Worm (Caenorhabditis elegans) whole organism, young adult: ENCODE data around the gene ssu-1.
A peak's percentile ranks its signal among the peaks of the same experiment; 100 is the strongest.

ENCODE experiments used
- F22D6.2 ChIP-seq: sonication (generic microtip); optimal IDR thresholded peaks from 2 replicates; lab custom pipeline; 2016; ENCODE audit warnings: mild to moderate bottlenecking, missing genetic modification characterization, missing compliant biosample characterization
- F33H1.4 ChIP-seq: fragments of 200-800 bp; sonication (Bioruptor generic); IDR thresholded peaks from 2 replicates; pipeline ENCODE4 v1.3.6; 2022; ENCODE audit warnings: missing genetic modification reagents, missing genetic modification characterization, missing compliant biosample characterization
- F52B5.7 ChIP-seq: sonication (generic microtip); optimal IDR thresholded peaks from 2 replicates; lab custom pipeline; 2016; ENCODE audit warnings: mild to moderate bottlenecking, missing genetic modification characterization, missing compliant biosample characterization
- F57A8.1 ChIP-seq: fragments of 200-800 bp; sonication (Bioruptor generic); optimal IDR thresholded peaks from 2 replicates; lab custom pipeline; 2018; ENCODE audit warnings: mild to moderate bottlenecking, missing genetic modification characterization, moderate library complexity, missing compliant biosample characterization
- K12H6.12 ChIP-seq: fragments of 200-800 bp; sonication (Bioruptor generic); optimal IDR thresholded peaks from 2 replicates; lab custom pipeline; 2018; ENCODE audit warnings: mild to moderate bottlenecking, missing genetic modification characterization, missing compliant biosample characterization
- Y95B8A.8 ChIP-seq: fragments of 200-800 bp; sonication (Bioruptor generic); IDR thresholded peaks from 2 replicates; pipeline ENCODE4 v1.3.6; 2022; ENCODE audit warnings: missing genetic modification reagents, missing genetic modification characterization, missing compliant biosample characterization
- aptf-2 ChIP-seq: fragments of 200-800 bp; sonication (Bioruptor generic); conservative IDR thresholded peaks from 2 replicates; pipeline ENCODE4 v1.3.6; 2022; ENCODE audit warnings: missing genetic modification reagents, missing genetic modification characterization, missing compliant biosample characterization
- aptf-3 ChIP-seq: fragments of 200-800 bp; sonication (Bioruptor generic); IDR thresholded peaks from 2 replicates; pipeline ENCODE4 v1.3.6; 2022; ENCODE audit warnings: missing genetic modification characterization, missing compliant biosample characterization
- attf-5 ChIP-seq: fragments of 200-800 bp; sonication (Bioruptor generic); optimal IDR thresholded peaks from 2 replicates; lab custom pipeline; 2018; ENCODE audit warnings: mild to moderate bottlenecking, missing genetic modification characterization, missing compliant biosample characterization
- attf-6 ChIP-seq: fragments of 200-800 bp; sonication (Bioruptor generic); IDR thresholded peaks from 2 replicates; pipeline ENCODE4 v1.3.6; 2022; ENCODE audit warnings: missing genetic modification reagents, missing genetic modification characterization, missing compliant biosample characterization
- ceh-27 ChIP-seq: fragments of 200-800 bp; sonication (Bioruptor generic); optimal IDR thresholded peaks from 2 replicates; lab custom pipeline; 2018; ENCODE audit warnings: mild to moderate bottlenecking, missing genetic modification characterization, moderate library complexity, missing compliant biosample characterization
- die-1 ChIP-seq: sonication (generic microtip); optimal IDR thresholded peaks from 2 replicates; lab custom pipeline; 2016; ENCODE audit warnings: missing genotype, mild to moderate bottlenecking, missing genetic modification characterization, missing compliant biosample characterization
- dpff-1 ChIP-seq: sonication (generic microtip); optimal IDR thresholded peaks from 2 replicates; lab custom pipeline; 2017; ENCODE audit warnings: mild to moderate bottlenecking, missing genetic modification characterization, missing compliant biosample characterization
- egl-44 ChIP-seq: fragments of 200-800 bp; sonication (Bioruptor generic); IDR thresholded peaks from 2 replicates; pipeline ENCODE4 v1.3.6; 2022; ENCODE audit warnings: missing genetic modification reagents, missing genetic modification characterization, missing compliant biosample characterization
- fkh-3 ChIP-seq: sonication (generic microtip); optimal IDR thresholded peaks from 2 replicates; lab custom pipeline; 2016; ENCODE audit warnings: mild to moderate bottlenecking, missing genetic modification characterization, missing compliant biosample characterization
- hlh-12 ChIP-seq: sonication (generic microtip); optimal IDR thresholded peaks from 2 replicates; lab custom pipeline; 2016; ENCODE audit warnings: missing genetic modification characterization, missing compliant biosample characterization
- hmg-1.2 ChIP-seq: fragments of 200-800 bp; sonication (Bioruptor generic); IDR thresholded peaks from 2 replicates; pipeline ENCODE4 v1.3.6; 2022; ENCODE audit warnings: missing genetic modification reagents, missing genetic modification characterization, missing compliant biosample characterization
- hmg-20 ChIP-seq: fragments of 200-800 bp; sonication (Bioruptor generic); IDR thresholded peaks from 2 replicates; pipeline ENCODE4 v1.3.6; 2022; ENCODE audit warnings: missing genetic modification reagents, missing genetic modification characterization, missing compliant biosample characterization
- lag-1 ChIP-seq: fragments of 200-800 bp; sonication (Bioruptor generic); IDR thresholded peaks from 2 replicates; pipeline ENCODE4 v1.3.6; 2022; ENCODE audit warnings: missing genetic modification reagents, missing genetic modification characterization, missing compliant biosample characterization
- let-526 ChIP-seq: fragments of 200-800 bp; sonication (Bioruptor generic); IDR thresholded peaks from 2 replicates; pipeline ENCODE4 v1.3.6; 2022; ENCODE audit warnings: missing genetic modification reagents, missing genetic modification characterization, missing compliant biosample characterization
- lir-1 ChIP-seq: fragments of 200-800 bp; sonication (Bioruptor generic); conservative IDR thresholded peaks from 2 replicates; pipeline ENCODE4 v1.3.6; 2022; ENCODE audit warnings: missing genetic modification reagents, missing genetic modification characterization, missing compliant biosample characterization
- lsy-27 ChIP-seq: sonication (generic microtip); optimal IDR thresholded peaks from 2 replicates; lab custom pipeline; 2017; ENCODE audit warnings: missing genetic modification characterization, mild to moderate bottlenecking, missing compliant biosample characterization, antibody characterized with exemption, missing genotype, borderline replicate concordance; ENCODE audit not compliant: insufficient read depth
- mes-4 ChIP-seq: sonication (generic microtip); optimal IDR thresholded peaks from 2 replicates; lab custom pipeline; 2016; ENCODE audit warnings: missing genotype, missing genetic modification characterization, missing compliant biosample characterization
- nhr-120 ChIP-seq: fragments of 200-800 bp; sonication (Bioruptor generic); IDR thresholded peaks from 2 replicates; pipeline ENCODE4 v1.3.6; 2022; ENCODE audit warnings: missing genetic modification characterization, missing compliant biosample characterization
- nhr-80 ChIP-seq: sonication (generic microtip); optimal IDR thresholded peaks from 2 replicates; lab custom pipeline; 2016; ENCODE audit warnings: missing genetic modification characterization, missing compliant biosample characterization
- snpc-1.1 ChIP-seq: sonication (generic microtip); optimal IDR thresholded peaks from 2 replicates; lab custom pipeline; 2017; ENCODE audit warnings: missing genetic modification characterization, mild to moderate bottlenecking, missing compliant biosample characterization, antibody characterized with exemption, moderate library complexity, missing genotype, missing genetic modification reagents; ENCODE audit not compliant: insufficient read depth
- snpc-4 ChIP-seq, 5 experiments: fragments of 150-350 bp in 1 of 5; sonication (generic microtip) in 4 of 5; optimal IDR thresholded peaks; 2 replicates each; lab custom pipeline; 2014 to 2018; ENCODE audit warnings: missing genetic modification characterization in 5 of 5, missing biosample characterization in 3 of 5, antibody characterized with exemption in 2 of 5, mild to moderate bottlenecking in 2 of 5, missing compliant biosample characterization in 2 of 5, missing genotype in 2 of 5, moderate library complexity in 2 of 5, missing genetic modification reagents in 1 of 5
- somi-1 ChIP-seq: fragments of 200-800 bp; sonication (Bioruptor generic); optimal IDR thresholded peaks from 2 replicates; lab custom pipeline; 2018; ENCODE audit warnings: mild to moderate bottlenecking, missing genetic modification characterization, missing compliant biosample characterization
- tbp1 ChIP-seq: fragments of 200-800 bp; sonication (Bioruptor generic); optimal IDR thresholded peaks from 2 replicates; lab custom pipeline; 2018; ENCODE audit warnings: mild to moderate bottlenecking, missing genetic modification characterization, missing compliant biosample characterization
- unc-62 ChIP-seq: fragments of 150-350 bp; optimal IDR thresholded peaks from 2 replicates; lab custom pipeline; 2014; ENCODE audit warnings: missing biosample characterization, missing genetic modification reagents, missing genetic modification characterization
- ztf-22 ChIP-seq: fragments of 200-800 bp; sonication (Bioruptor generic); optimal IDR thresholded peaks from 2 replicates; lab custom pipeline; 2018; ENCODE audit warnings: mild to moderate bottlenecking, missing genetic modification characterization, moderate library complexity, missing compliant biosample characterization
- ztf-25 ChIP-seq: fragments of 200-800 bp; sonication (Bioruptor generic); IDR thresholded peaks from 2 replicates; pipeline ENCODE4 v1.3.6; 2022; ENCODE audit warnings: missing genetic modification reagents, missing genetic modification characterization, missing compliant biosample characterization
- ztf-3 ChIP-seq: fragments of 200-800 bp; sonication (Bioruptor generic); optimal IDR thresholded peaks from 2 replicates; lab custom pipeline; 2018; ENCODE audit warnings: mild to moderate bottlenecking, missing genetic modification characterization, missing compliant biosample characterization
- ztf-6 ChIP-seq: fragments of 200-800 bp; sonication (Bioruptor generic); IDR thresholded peaks from 2 replicates; pipeline ENCODE4 v1.3.6; 2022; ENCODE audit warnings: missing genetic modification reagents, missing genetic modification characterization, missing compliant biosample characterization

The ssu-1 gene

DNA sequence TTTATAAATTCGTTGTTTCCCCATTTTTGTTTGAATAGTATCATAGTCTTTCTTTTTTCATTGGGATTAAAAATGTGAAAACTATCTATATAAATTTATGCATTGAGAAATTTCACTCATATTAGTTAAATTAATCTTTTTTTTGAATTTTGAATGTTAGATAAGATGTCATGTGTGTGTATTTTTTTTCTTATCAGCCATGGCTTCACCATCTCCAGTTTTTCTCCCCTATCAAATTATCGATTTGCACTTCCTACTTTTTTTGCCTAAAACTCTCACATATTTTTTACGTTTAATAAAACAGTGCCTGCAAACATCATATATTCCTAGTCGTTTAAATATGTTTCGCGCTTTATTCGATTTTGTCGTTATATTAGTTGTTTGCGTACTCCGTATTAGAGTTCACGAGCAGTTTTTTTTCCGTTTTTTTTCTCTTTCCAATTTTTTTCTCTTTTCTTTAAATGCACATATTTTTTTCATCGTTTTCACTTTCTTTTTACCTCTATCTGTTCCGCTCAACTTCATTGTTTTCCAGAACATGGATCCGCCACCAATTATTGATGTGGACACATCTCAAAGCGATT, 14.7 kb upstream of the ssu-1 start, which contains the start of gene Y113G7A.13:
Y113G7A.13 (plus strand) TSS at position 534 of the 584 bp plus-strand sequence.
- TF ChIP-seq lag-1 (GFP tag; lab: Robert Waterston, UW) (no peak), lsy-27 (tag; lab: Kevin White, UChicago) (no peak), attf-6 (no peak), mes-4 (no peak), let-526 (GFP tag; lab: Robert Waterston, UW) (no peak), nhr-80 (peak; percentile 79), snpc-4 (GFP tag; optimal IDR thresholded peaks at IDR 0.05; lab: Kevin White, UChicago) (no peak), snpc-4 (tag; optimal IDR thresholded peaks at IDR 0.05; lab: Kevin White, UChicago) (no peak), Y95B8A.8 (GFP tag; lab: Robert Waterston, UW) (no peak), nhr-120 (no peak), hlh-12 (tag; lab: Kevin White, UChicago) (no peak), hmg-20 (GFP tag; lab: Robert Waterston, UW) (no peak), attf-5 (GFP tag; lab: Kevin White, UChicago) (peak; percentile 41), F22D6.2 (tag; lab: Kevin White, UChicago) (no peak), fkh-3 (tag; lab: Kevin White, UChicago) (no peak), tbp1 (GFP tag; lab: Kevin White, UChicago) (no peak)

DNA sequence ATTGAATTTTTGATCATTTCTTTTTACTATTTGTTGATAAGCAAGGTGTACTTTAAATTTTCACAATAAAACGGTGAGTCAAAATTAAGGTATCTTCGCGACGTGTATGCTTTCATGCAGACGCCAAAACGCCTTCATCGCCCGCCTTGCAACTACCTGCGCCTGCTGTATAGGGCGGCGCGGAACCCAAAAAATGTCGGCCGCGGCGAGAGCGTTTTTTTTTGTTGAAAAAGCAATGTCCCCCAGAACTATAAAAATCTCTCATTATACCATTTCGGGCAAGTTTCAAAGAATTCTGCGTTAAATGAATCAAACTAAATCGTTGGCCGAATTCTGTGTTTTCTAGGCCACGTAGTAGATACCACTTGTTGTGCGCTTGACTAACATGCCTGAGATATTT, 10.6 kb upstream of the ssu-1 start:
- TF ChIP-seq F33H1.4 (GFP tag; lab: Robert Waterston, UW) (no peak), snpc-4 (GFP tag; optimal IDR thresholded peaks at IDR 0.05; lab: Kevin White, UChicago) (no peak), snpc-4 (tag; optimal IDR thresholded peaks at IDR 0.05; lab: Kevin White, UChicago) (peak in 2 of 4 experiments; percentile 72 to 79), snpc-1.1 (peak; percentile 61)

DNA sequence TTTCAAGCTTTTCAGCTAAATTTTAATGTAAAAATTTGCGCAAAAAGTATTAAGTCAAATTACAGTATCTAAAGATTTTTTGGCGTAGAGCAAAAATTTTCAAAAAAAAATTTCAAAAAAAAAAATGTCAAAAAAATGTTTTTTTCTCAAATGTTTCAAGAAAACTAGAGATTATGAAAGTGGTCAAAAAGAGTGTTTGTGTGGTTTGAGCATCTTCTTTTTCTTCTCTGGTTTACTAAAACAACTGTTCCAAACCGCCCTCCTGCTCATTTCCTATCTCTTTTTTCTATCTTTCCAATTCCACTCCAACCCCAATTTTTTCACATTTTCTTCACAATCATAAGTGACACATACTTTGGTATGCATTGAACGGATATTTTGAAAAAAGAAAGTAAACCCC, 9.2 kb upstream of the ssu-1 start, which contains the start of gene Y113G7A.12:
Y113G7A.12 (plus strand) TSS at position 301 of the 400 bp plus-strand sequence.
- no peak for TF ChIP-seq F57A8.1
- no peak for TF ChIP-seq aptf-3 (GFP tag; lab: Robert Waterston, UW)
- TF ChIP-seq lir-1 (GFP tag; lab: Robert Waterston, UW): no peak
- no peak for TF ChIP-seq K12H6.12 (tag; lab: Kevin White, UChicago)
- no peak for TF ChIP-seq ztf-25 (GFP tag; lab: Robert Waterston, UW)
- TF ChIP-seq ztf-3 (GFP tag; lab: Kevin White, UChicago): no peak
- no peak for TF ChIP-seq die-1 (tag; lab: Kevin White, UChicago)
- TF ChIP-seq egl-44 (GFP tag; lab: Robert Waterston, UW): no peak
- no peak for TF ChIP-seq somi-1 (GFP tag; lab: Kevin White, UChicago)
- no peak for TF ChIP-seq F52B5.7 (tag; lab: Kevin White, UChicago)
- no peak for TF ChIP-seq dpff-1
- TF ChIP-seq ztf-6 (GFP tag; lab: Robert Waterston, UW): no peak
- TF ChIP-seq ceh-27: no peak
- TF ChIP-seq ztf-22 (GFP tag; lab: Kevin White, UChicago): no peak
- TF ChIP-seq unc-62 (GFP tag; lab: Kevin White, UChicago): no peak
- no peak for TF ChIP-seq hmg-1.2 (GFP tag; lab: Robert Waterston, UW)
- no peak for TF ChIP-seq aptf-2 (GFP tag; lab: Robert Waterston, UW)
